Fruit fly (Drosophila melanogaster) whole organism, wandering third instar larva: ENCODE data around the gene msi.
A peak's percentile ranks its signal among the peaks of the same experiment; 100 is the strongest.

Experiments used
- Abd-B ChIP-seq: fragments of >200 bp; optimal IDR thresholded peaks from 2 replicates; lab custom pipeline; 2017; ENCODE audit warnings: missing biosample characterization, missing genetic modification characterization
- CG32264 ChIP-seq: fragments of 200-800 bp; sonication (Bioruptor generic); optimal IDR thresholded peaks from 2 replicates; lab custom pipeline; 2016; ENCODE audit warnings: missing biosample characterization, missing genetic modification characterization
- CG9705 ChIP-seq: fragments of 200-800 bp; sonication (Bioruptor generic); optimal IDR thresholded peaks from 2 replicates; lab custom pipeline; 2018; ENCODE audit warnings: missing biosample characterization, mild to moderate bottlenecking, missing genetic modification characterization
- CrebA ChIP-seq: fragments of 200-800 bp; sonication (Bioruptor generic); optimal IDR thresholded peaks from 2 replicates; lab custom pipeline; 2016; ENCODE audit warnings: missing biosample characterization, mild to moderate bottlenecking, missing genetic modification characterization, borderline replicate concordance
- Dfd ChIP-seq: fragments of >200 bp; optimal IDR thresholded peaks from 2 replicates; lab custom pipeline; 2017; ENCODE audit warnings: missing biosample characterization, missing genetic modification characterization
- Dif ChIP-seq: fragments of 200-275, 200-300 bp; sonication (Bioruptor generic); optimal IDR thresholded peaks from 2 replicates; lab custom pipeline; 2018; ENCODE audit warnings: missing biosample characterization, missing genetic modification characterization; ENCODE audit not compliant: partially characterized antibody
- GATAd ChIP-seq: sonication (Bioruptor generic); optimal IDR thresholded peaks from 2 replicates; lab custom pipeline; 2016; ENCODE audit warnings: missing biosample characterization, missing genetic modification characterization
- HLH106 ChIP-seq: fragments of 200-800 bp; optimal IDR thresholded peaks from 3 replicates; lab custom pipeline; 2019; ENCODE audit warnings: missing biosample characterization, mild to moderate bottlenecking, missing genetic modification characterization, moderate library complexity
- Hnf4 ChIP-seq: fragments of 200-800 bp; sonication (Bioruptor generic); optimal IDR thresholded peaks from 2 replicates; lab custom pipeline; 2016; ENCODE audit warnings: missing biosample characterization, mild to moderate bottlenecking, missing genetic modification characterization
- Hr78 ChIP-seq: fragments of >200 bp; optimal IDR thresholded peaks from 2 replicates; lab custom pipeline; 2017; ENCODE audit warnings: missing biosample characterization, missing genetic modification characterization
- Hr83 ChIP-seq: fragments of 200-300 bp; sonication (Bioruptor generic); optimal IDR thresholded peaks from 2 replicates; lab custom pipeline; 2016; ENCODE audit warnings: missing biosample characterization, mild to moderate bottlenecking, missing genetic modification characterization, moderate library complexity; ENCODE audit not compliant: poor library complexity, severe bottlenecking
- Jra ChIP-seq: sonication (Bioruptor generic); optimal IDR thresholded peaks from 2 replicates; lab custom pipeline; 2016; ENCODE audit warnings: missing biosample characterization, missing genetic modification characterization
- Mio ChIP-seq: sonication (Bioruptor generic); optimal IDR thresholded peaks from 2 replicates; lab custom pipeline; 2016; ENCODE audit warnings: missing biosample characterization, missing genetic modification characterization
- Myc ChIP-seq: fragments of >200 bp; optimal IDR thresholded peaks from 2 replicates; lab custom pipeline; 2017
- N ChIP-seq: fragments of >200 bp; optimal IDR thresholded peaks from 2 replicates; lab custom pipeline; 2018; ENCODE audit warnings: missing biosample characterization, missing external identifiers, missing genetic modification characterization
- OdsH ChIP-seq: fragments of 200-800 bp; sonication (Bioruptor generic); optimal IDR thresholded peaks from 2 replicates; lab custom pipeline; 2016; ENCODE audit warnings: missing biosample characterization, mild to moderate bottlenecking, missing genetic modification characterization
- Rel ChIP-seq, 2 experiments: fragments of 200-800 bp; sonication (Bioruptor generic) in 1 of 2; optimal IDR thresholded peaks; 2 replicates in 1 of 2; 3 replicates in 1 of 2; lab custom pipeline; 2016 to 2019; ENCODE audit warnings: mild to moderate bottlenecking in 2 of 2, missing biosample characterization in 2 of 2, missing genetic modification characterization in 2 of 2, moderate library complexity in 1 of 2
- Sp1 ChIP-seq: fragments of 200-800 bp; sonication (Bioruptor generic); optimal IDR thresholded peaks from 3 replicates; lab custom pipeline; 2019; ENCODE audit warnings: missing biosample characterization, mild to moderate bottlenecking, missing genetic modification characterization, moderate library complexity
- Vsx2 ChIP-seq: fragments of 200-300, 225-300 bp; sonication (Bioruptor generic); optimal IDR thresholded peaks from 2 replicates; lab custom pipeline; 2018; ENCODE audit warnings: missing biosample characterization, missing genetic modification characterization; ENCODE audit not compliant: partially characterized antibody
- br ChIP-seq: fragments of 200-800 bp; sonication (Bioruptor generic); optimal IDR thresholded peaks from 2 replicates; lab custom pipeline; 2016; ENCODE audit warnings: missing biosample characterization, missing genetic modification characterization
- brk ChIP-seq: fragments of 200-800 bp; sonication (Bioruptor generic); optimal IDR thresholded peaks from 2 replicates; lab custom pipeline; 2016; ENCODE audit warnings: missing biosample characterization, mild to moderate bottlenecking, missing genetic modification characterization
- dl ChIP-seq, 2 experiments: fragments of 175-275, 200-275 bp in 1 of 2; fragments of 200-275 bp in 1 of 2; sonication (Bioruptor generic); optimal IDR thresholded peaks; lab custom pipeline; 2018; ENCODE audit warnings: mild to moderate bottlenecking in 2 of 2, missing biosample characterization in 2 of 2, missing genetic modification characterization in 2 of 2, moderate library complexity in 2 of 2; ENCODE audit not compliant: partially characterized antibody in 2 of 2, insufficient read depth in 1 of 2
- dmrt93B ChIP-seq: fragments of 200-800 bp; sonication (Bioruptor generic); optimal IDR thresholded peaks from 2 replicates; lab custom pipeline; 2018; ENCODE audit warnings: missing biosample characterization, mild to moderate bottlenecking, missing genetic modification characterization
- dsf ChIP-seq: sonication (Bioruptor generic); optimal IDR thresholded peaks from 2 replicates; lab custom pipeline; 2016; ENCODE audit warnings: missing biosample characterization, missing genetic modification characterization, borderline replicate concordance
- ey ChIP-seq: fragments of 200-800 bp; sonication (Bioruptor generic); optimal IDR thresholded peaks from 2 replicates; lab custom pipeline; 2016; ENCODE audit warnings: missing biosample characterization, missing genetic modification characterization
- foxo ChIP-seq, 2 experiments: fragments of 200-800 bp; sonication (Bioruptor generic); optimal IDR thresholded peaks; 2 replicates in 1 of 2; 3 replicates in 1 of 2; lab custom pipeline; 2016 to 2017; ENCODE audit warnings: missing biosample characterization in 2 of 2, missing genetic modification characterization in 2 of 2
- fru ChIP-seq: fragments of 200-800 bp; sonication (Bioruptor generic); optimal IDR thresholded peaks from 3 replicates; lab custom pipeline; 2016; ENCODE audit warnings: missing biosample characterization, mild to moderate bottlenecking, missing genetic modification characterization
- h ChIP-seq: fragments of 200-800 bp; sonication (Bioruptor generic); optimal IDR thresholded peaks from 3 replicates; lab custom pipeline; 2016; ENCODE audit warnings: missing biosample characterization, mild to moderate bottlenecking, missing genetic modification characterization
- jim ChIP-seq: fragments of 175-275, 200-325 bp; sonication (Bioruptor generic); optimal IDR thresholded peaks from 2 replicates; lab custom pipeline; 2016; ENCODE audit warnings: missing biosample characterization, mild to moderate bottlenecking, missing genetic modification characterization
- lola ChIP-seq: fragments of >200 bp; optimal IDR thresholded peaks from 2 replicates; lab custom pipeline; 2017; ENCODE audit warnings: missing biosample characterization, missing genetic modification characterization
- pan ChIP-seq: fragments of >200 bp; optimal IDR thresholded peaks from 2 replicates; lab custom pipeline; 2017
- psq ChIP-seq: fragments of 200-800 bp; sonication (Bioruptor generic); optimal IDR thresholded peaks from 3 replicates; lab custom pipeline; 2017; ENCODE audit warnings: missing biosample characterization, mild to moderate bottlenecking, missing genetic modification characterization, moderate library complexity
- rgr ChIP-seq: fragments of 200-800 bp; sonication (Bioruptor generic); optimal IDR thresholded peaks from 3 replicates; lab custom pipeline; 2016; ENCODE audit warnings: missing biosample characterization, mild to moderate bottlenecking, missing genetic modification characterization
- sage ChIP-seq: fragments of 200-800 bp; sonication (Bioruptor generic); optimal IDR thresholded peaks from 2 replicates; lab custom pipeline; 2016; ENCODE audit warnings: missing biosample characterization, mild to moderate bottlenecking, missing genetic modification characterization
- sv ChIP-seq: fragments of 200-800 bp; sonication (Bioruptor generic); optimal IDR thresholded peaks from 3 replicates; lab custom pipeline; 2016; ENCODE audit warnings: missing biosample characterization, missing genetic modification characterization
- usp ChIP-seq: fragments of >200 bp; optimal IDR thresholded peaks from 2 replicates; lab custom pipeline; 2017; ENCODE audit warnings: missing biosample characterization, missing genetic modification characterization

The msi gene

dm6 chr3R:25476744-25477143, 39.2 kb upstream of the msi start, which contains the start of the genes CG4553 and MED28:
CG4553 (minus strand) TSS chr3R:25476915.
MED28 (plus strand) TSS chr3R:25477003.
- TF ChIP-seq Jra (GFP tag; lab: Kevin White, UChicago) (no peak), brk (no peak), ey (GFP tag; lab: Kevin White, UChicago) (no peak), Hnf4 (GFP tag; lab: Kevin White, UChicago) (no peak), Myc (no peak), dsf (GFP tag; lab: Kevin White, UChicago) (no peak), psq (no peak), N (GFP tag; lab: Kevin White, UChicago) (no peak), GATAd (GFP tag; lab: Kevin White, UChicago) (no peak), rgr (GFP tag; lab: Kevin White, UChicago) (no peak), dl (GFP tag; optimal IDR thresholded peaks at IDR 0.05; lab: Kevin White, UChicago; ENCODE audit: insufficient read depth in 1 of 2, partially characterized antibody in 2 of 2) (no peak), sv (GFP tag; lab: Kevin White, UChicago) (no peak), Sp1 (GFP tag; lab: Kevin White, UChicago) (no peak), Mio (no peak), CG9705 (GFP tag; lab: Kevin White, UChicago) (no peak), Dif (GFP tag; lab: Kevin White, UChicago) (no peak), h (no peak), usp (GFP tag; lab: Kevin White, UChicago) (no peak), lola (GFP tag; lab: Kevin White, UChicago) (no peak)

dm6 chr3R:25482463-25483173, 33.3 kb upstream of the msi start, which contains the start of the genes XNP, CG42488 and CG5116:
XNP (minus strand) TSS chr3R:25482834.
CG42488 (plus strand) TSS chr3R:25483098.
CG5116 (plus strand) TSS chr3R:25483098.
- TF ChIP-seq Hr78 (GFP tag; lab: Kevin White, UChicago) = no peak
- TF ChIP-seq OdsH (GFP tag; lab: Kevin White, UChicago) = peak; percentile 30
- TF ChIP-seq ey (GFP tag; lab: Kevin White, UChicago) = peak; percentile 36
- TF ChIP-seq h = no peak
- no peak for TF ChIP-seq Hnf4 (GFP tag; lab: Kevin White, UChicago)
- TF ChIP-seq pan (lab: Kevin White, UChicago) = no peak
- TF ChIP-seq dmrt93B (GFP tag; lab: Kevin White, UChicago) = no peak
- TF ChIP-seq Sp1 (GFP tag; lab: Kevin White, UChicago) = peak; percentile 61
- no peak for TF ChIP-seq N (GFP tag; lab: Kevin White, UChicago)
- TF ChIP-seq foxo (GFP tag; optimal IDR thresholded peaks at IDR 0.05; lab: Kevin White, UChicago) = no peak
- peak; percentile 61 for TF ChIP-seq CG9705 (GFP tag; lab: Kevin White, UChicago)
- TF ChIP-seq rgr (GFP tag; lab: Kevin White, UChicago) = no peak
- TF ChIP-seq Dfd = no peak
- peak; percentile 1 for TF ChIP-seq sv (GFP tag; lab: Kevin White, UChicago)
- no peak for TF ChIP-seq CG32264
- peak; percentile 99 for TF ChIP-seq psq
- TF ChIP-seq HLH106 = peak; percentile 69
- no peak for TF ChIP-seq lola (GFP tag; lab: Kevin White, UChicago)
- no peak for TF ChIP-seq Jra (GFP tag; lab: Kevin White, UChicago)
- TF ChIP-seq Hr83 (GFP tag; lab: Kevin White, UChicago) = peak; percentile 45
- no peak for TF ChIP-seq usp (GFP tag; lab: Kevin White, UChicago)
- no peak for TF ChIP-seq Dif (GFP tag; lab: Kevin White, UChicago)
- no peak for TF ChIP-seq sage (GFP tag; lab: Kevin White, UChicago)
- no peak for TF ChIP-seq Abd-B
- no peak for TF ChIP-seq fru (GFP tag; lab: Kevin White, UChicago)
- TF ChIP-seq jim (GFP tag; lab: Kevin White, UChicago) = no peak
- TF ChIP-seq dsf (GFP tag; lab: Kevin White, UChicago) = no peak
- no peak for TF ChIP-seq CrebA (GFP tag; lab: Kevin White, UChicago)
- TF ChIP-seq Vsx2 (GFP tag; lab: Kevin White, UChicago) = peak; percentile 58
- TF ChIP-seq Rel (GFP tag; optimal IDR thresholded peaks at IDR 0.05; lab: Kevin White, UChicago) = no peak
- TF ChIP-seq Rel (tag; optimal IDR thresholded peaks at IDR 0.05; lab: Kevin White, UChicago) = peak; percentile 34
- no peak for TF ChIP-seq dl (GFP tag; optimal IDR thresholded peaks at IDR 0.05; lab: Kevin White, UChicago; ENCODE audit: insufficient read depth in 1 of 2, partially characterized antibody in 2 of 2)
- TF ChIP-seq Mio = no peak
- TF ChIP-seq br = no peak
